Fruit fly (Drosophila melanogaster): ENCODE results near the gene CG17648.

CG17648 gene

dm6 chr2L:1710224-1710623 lies 41.9 kb upstream of the CG17648 start, which contains the start of the genes CG17660 and mRpL48 (continued):
- TF ChIP-seq disco-r (GFP tag; optimal IDR thresholded peaks at IDR 0.05) (peak; percentile 7), slbo (GFP tag; IDR thresholded peaks at IDR 0.05) (no peak), sob (GFP tag; IDR thresholded peaks at IDR 0.05) (peak; percentile 27; the same call in 1 of the 2 replicates), croc (GFP tag; conservative IDR thresholded peaks at IDR 0.05) (no peak), danr (GFP tag; IDR thresholded peaks at IDR 0.05) (no peak), ara (GFP tag; IDR thresholded peaks at IDR 0.05) (no peak), CG14441 (GFP tag; IDR thresholded peaks at IDR 0.05) (no peak), Nf-YC (tag; optimal IDR thresholded peaks at IDR 0.05) (no peak), ERR (GFP tag; optimal IDR thresholded peaks at IDR 0.05) (peak; percentile 33), Sin3A (optimal IDR thresholded peaks at IDR 0.05) (peak; percentile 65), CG7963 (GFP tag; IDR thresholded peaks at IDR 0.05; ENCODE audit: partially characterized antibody) (peak; percentile 75), Six4 (GFP tag; optimal IDR thresholded peaks at IDR 0.05) (no peak), rib (GFP tag; IDR thresholded peaks at IDR 0.05) (no peak), CG32767 (GFP tag; IDR thresholded peaks at IDR 0.05) (0 out of 2 replicates have a peak, but pooled peaks have one; percentile 14), CG16815 (GFP tag; optimal IDR thresholded peaks at IDR 0.05) (no peak), dmrt11E (tag; optimal IDR thresholded peaks at IDR 0.05) (no peak), sc (optimal IDR thresholded peaks at IDR 0.05) (no peak), sc (GFP tag; optimal IDR thresholded peaks at IDR 0.05) (no peak), Doc2 (GFP tag; IDR thresholded peaks at IDR 0.05) (no peak), CG31388 (GFP tag; optimal IDR thresholded peaks at IDR 0.05) (no peak), salm (tag; optimal IDR thresholded peaks at IDR 0.05) (no peak), CG18262 (tag; optimal IDR thresholded peaks at IDR 0.05) (no peak), CG11696 (GFP tag; IDR thresholded peaks at IDR 0.05) (no peak), trem (tag; optimal IDR thresholded peaks at IDR 0.05) (peak; percentile 75), CG6854 (GFP tag; optimal IDR thresholded peaks at IDR 0.05) (no peak), CG9932 (GFP tag; IDR thresholded peaks at IDR 0.05) (peak; percentile 25; the same call in 1 of the 2 replicates), Elba2 (GFP tag; optimal IDR thresholded peaks at IDR 0.05) (no peak), CG8924 (tag; optimal IDR thresholded peaks at IDR 0.05) (no peak), Asciz (GFP tag; optimal IDR thresholded peaks at IDR 0.05) (no peak), CG4424 (GFP tag; optimal IDR thresholded peaks at IDR 0.05) (no peak), bcd (GFP tag; optimal IDR thresholded peaks at IDR 0.05) (peak; percentile 11), CG3995 (GFP tag; optimal IDR thresholded peaks at IDR 0.05) (no peak), CG11398 (GFP tag; optimal IDR thresholded peaks at IDR 0.05) (peak; percentile 11), Dref (GFP tag; IDR thresholded peaks at IDR 0.05) (peak; percentile 95), lola (GFP tag; optimal IDR thresholded peaks at IDR 0.05) (no peak), Ravus (GFP tag; IDR thresholded peaks at IDR 0.05) (no peak), CG4707 (GFP tag; optimal IDR thresholded peaks at IDR 0.05) (peak; percentile 61), Blimp-1 (GFP tag; optimal IDR thresholded peaks at IDR 0.05) (no peak), CG10147 (GFP tag; optimal IDR thresholded peaks at IDR 0.05) (no peak), H15 (GFP tag; IDR thresholded peaks at IDR 0.05) (no peak), sens (GFP tag) (peak; percentile 89), oc (tag; optimal IDR thresholded peaks at IDR 0.05) (no peak), zf30C (GFP tag; optimal IDR thresholded peaks at IDR 0.05) (no peak), Camta (GFP tag; optimal IDR thresholded peaks at IDR 0.05) (no peak), CG4328 (GFP tag; optimal IDR thresholded peaks at IDR 0.05) (no peak), CG7745 (tag; optimal IDR thresholded peaks at IDR 0.05) (no peak), sr (GFP tag; IDR thresholded peaks at IDR 0.05) (no peak), CG6175 (GFP tag; IDR thresholded peaks at IDR 0.05) (no peak), CG17568 (GFP tag; optimal IDR thresholded peaks at IDR 0.05) (no peak), CG2202 (tag; optimal IDR thresholded peaks at IDR 0.05) (no peak), CG15073 (GFP tag; optimal IDR thresholded peaks at IDR 0.05) (no peak), CG10543 (GFP tag; optimal IDR thresholded peaks at IDR 0.05) (no peak), CG34376 (GFP tag; optimal IDR thresholded peaks at IDR 0.05) (peak; percentile 33)
